Worm (Caenorhabditis elegans): ENCODE measurements around the gene rpb-6.

rpb-6 gene

DNA sequence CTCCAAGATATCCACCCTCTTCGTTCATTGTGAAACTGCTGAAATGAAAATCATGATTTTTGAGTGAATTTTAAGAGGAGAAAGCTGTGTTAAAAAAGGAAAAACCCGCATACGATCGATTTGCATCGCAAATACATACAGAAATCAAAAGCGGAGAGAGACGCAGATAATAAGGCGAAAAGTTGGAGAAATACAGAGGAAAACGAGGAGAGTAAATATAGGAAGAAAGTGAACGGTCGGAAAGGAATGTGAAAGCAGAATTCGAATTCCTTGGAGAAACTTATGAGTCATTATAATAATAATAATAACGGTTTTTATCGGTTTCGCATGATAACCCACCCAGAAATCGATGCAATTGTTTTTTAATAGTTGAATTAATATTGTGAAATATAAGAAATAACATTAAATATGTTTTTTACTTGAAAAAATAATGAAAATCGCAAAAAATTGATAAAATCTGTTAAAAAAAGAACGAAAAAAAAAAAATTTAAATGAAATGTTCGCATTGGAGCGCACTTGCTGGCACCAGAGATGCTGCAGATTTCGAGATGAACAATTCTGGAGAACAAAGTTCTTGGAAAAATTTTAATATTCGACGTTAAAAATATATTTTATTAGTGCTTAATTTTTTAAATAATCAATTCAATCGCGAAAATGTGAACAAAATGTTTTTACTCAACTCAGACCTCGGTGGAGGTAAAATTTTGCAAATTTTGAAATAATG is 28.2 kb downstream of the rpb-6 start, which contains the start of gene ccm-3 (continued):
- TF ChIP-seq lsl-1 (GFP tag; optimal IDR thresholded peaks at IDR 0.05) = no peak
- no peak for TF ChIP-seq hlh-26 (GFP tag; conservative IDR thresholded peaks at IDR 0.05)
- TF ChIP-seq rpc-1 (optimal IDR thresholded peaks at IDR 0.05) = no peak
- TF ChIP-seq rpc-1 (tag; optimal IDR thresholded peaks at IDR 0.05) = no peak
- no peak for TF ChIP-seq F22D6.2 (tag; optimal IDR thresholded peaks at IDR 0.05)
- TF ChIP-seq Y95B8A.8 (GFP tag; IDR thresholded peaks at IDR 0.05) = no peak
- no peak for TF ChIP-seq akir-1 (GFP tag; optimal IDR thresholded peaks at IDR 0.05)
- TF ChIP-seq cebp-1 (GFP tag; IDR thresholded peaks at IDR 0.05) = no peak
- no peak for TF ChIP-seq cebp-1 (tag; optimal IDR thresholded peaks at IDR 0.05)
- no peak for TF ChIP-seq zim-3 (tag; optimal IDR thresholded peaks at IDR 0.05)
- TF ChIP-seq attf-5 (GFP tag; optimal IDR thresholded peaks at IDR 0.05) = peak; percentile 79
- no peak for TF ChIP-seq nhr-120 (GFP tag; IDR thresholded peaks at IDR 0.05)
- TF ChIP-seq cebp-2 (GFP tag; IDR thresholded peaks at IDR 0.05) = no peak
- no peak for TF ChIP-seq nhr-179 (tag; optimal IDR thresholded peaks at IDR 0.05)
- no peak for TF ChIP-seq D2030.7 (GFP tag; IDR thresholded peaks at IDR 0.05)
- no peak for TF ChIP-seq lsy-27 (tag; optimal IDR thresholded peaks at IDR 0.05; ENCODE audit: borderline replicate concordance, insufficient read depth)
- TF ChIP-seq ztf-25 (GFP tag; IDR thresholded peaks at IDR 0.05) = no peak
- no peak for TF ChIP-seq F57A8.1 (GFP tag; optimal IDR thresholded peaks at IDR 0.05)
- peak in 1 of 3 experiments; percentile 36 for TF ChIP-seq lin-35 (GFP tag; optimal IDR thresholded peaks at IDR 0.05)
- no peak for TF ChIP-seq ama-1 (optimal IDR thresholded peaks at IDR 0.05)
- no peak for TF ChIP-seq ama-1 (GFP tag; optimal IDR thresholded peaks at IDR 0.05)
- peak; percentile 84 for TF ChIP-seq mcd-1 (GFP tag; IDR thresholded peaks at IDR 0.05)
- TF ChIP-seq attf-6 (GFP tag; IDR thresholded peaks at IDR 0.05) = no peak
- no peak for TF ChIP-seq athp-1 (tag; optimal IDR thresholded peaks at IDR 0.05)
- TF ChIP-seq F23B12.7 (tag; optimal IDR thresholded peaks at IDR 0.05; ENCODE audit: insufficient read depth) = peak; percentile 1
- TF ChIP-seq ceh-27 (GFP tag; optimal IDR thresholded peaks at IDR 0.05) = no peak
- TF ChIP-seq aptf-2 (GFP tag; conservative IDR thresholded peaks at IDR 0.05) = no peak
- no peak for TF ChIP-seq B0336.3 (GFP tag; IDR thresholded peaks at IDR 0.05)
- TF ChIP-seq let-607 (tag; optimal IDR thresholded peaks at IDR 0.05) = no peak
- no peak for TF ChIP-seq F55B11.4 (tag; optimal IDR thresholded peaks at IDR 0.05; ENCODE audit: borderline replicate concordance, insufficient read depth)
- TF ChIP-seq dpff-1 (tag; optimal IDR thresholded peaks at IDR 0.05) = no peak
- no peak for TF ChIP-seq unc-62 (GFP tag; optimal IDR thresholded peaks at IDR 0.05)
- TF ChIP-seq lin-54 (GFP tag; optimal IDR thresholded peaks at IDR 0.05) = no peak
- peak; percentile 69; the same call in 1 of the 2 replicates for TF ChIP-seq ceh-100 (GFP tag; IDR thresholded peaks at IDR 0.05)
- TF ChIP-seq aptf-3 (GFP tag; IDR thresholded peaks at IDR 0.05) = no peak
- no peak for TF ChIP-seq zfh-2 (GFP tag; conservative IDR thresholded peaks at IDR 0.05)
- no peak for TF ChIP-seq atf-7 (tag; optimal IDR thresholded peaks at IDR 0.05)
- TF ChIP-seq Y79H2A.3 (GFP tag; conservative IDR thresholded peaks at IDR 0.05) = no peak
- peak; percentile 32; the same call in 1 of the 2 replicates for TF ChIP-seq hmg-1.2 (GFP tag; IDR thresholded peaks at IDR 0.05)
- TF ChIP-seq ekl-4 (GFP tag; IDR thresholded peaks at IDR 0.05) = no peak
- no peak for TF ChIP-seq rec-8 (tag; optimal IDR thresholded peaks at IDR 0.05)
- no peak for TF ChIP-seq dox-1 (GFP tag; IDR thresholded peaks at IDR 0.05)
- TF ChIP-seq repo-1 (tag; optimal IDR thresholded peaks at IDR 0.05) = no peak
- TF ChIP-seq F39B2.1 (GFP tag; IDR thresholded peaks at IDR 0.05) = no peak
- TF ChIP-seq F52B5.7 (tag; optimal IDR thresholded peaks at IDR 0.05) = no peak
- no peak for TF ChIP-seq madf-6 (GFP tag; IDR thresholded peaks at IDR 0.05)
- TF ChIP-seq ets-4 (GFP tag; optimal IDR thresholded peaks at IDR 0.05) = no peak
- no peak for TF ChIP-seq mel-28 (tag; optimal IDR thresholded peaks at IDR 0.05; ENCODE audit: borderline replicate concordance)

All from whole organism, young adult.